Fruit fly (Drosophila melanogaster) whole organism, embryonic: ENCODE data around the gene mag.

ENCODE experiments used
- Dp ChIP-seq: fragments of 200-800 bp; sonication (Bioruptor generic); optimal IDR thresholded peaks from 2 replicates; lab custom pipeline; 2018; ENCODE audit warnings: missing biosample characterization, mild to moderate bottlenecking, missing genetic modification characterization, moderate library complexity
- Meics ChIP-seq: fragments of 200-800 bp; sonication (Bioruptor generic); optimal IDR thresholded peaks from 2 replicates; lab custom pipeline; 2017; ENCODE audit warnings: missing biosample characterization, mild to moderate bottlenecking, missing genetic modification characterization

DNA sequence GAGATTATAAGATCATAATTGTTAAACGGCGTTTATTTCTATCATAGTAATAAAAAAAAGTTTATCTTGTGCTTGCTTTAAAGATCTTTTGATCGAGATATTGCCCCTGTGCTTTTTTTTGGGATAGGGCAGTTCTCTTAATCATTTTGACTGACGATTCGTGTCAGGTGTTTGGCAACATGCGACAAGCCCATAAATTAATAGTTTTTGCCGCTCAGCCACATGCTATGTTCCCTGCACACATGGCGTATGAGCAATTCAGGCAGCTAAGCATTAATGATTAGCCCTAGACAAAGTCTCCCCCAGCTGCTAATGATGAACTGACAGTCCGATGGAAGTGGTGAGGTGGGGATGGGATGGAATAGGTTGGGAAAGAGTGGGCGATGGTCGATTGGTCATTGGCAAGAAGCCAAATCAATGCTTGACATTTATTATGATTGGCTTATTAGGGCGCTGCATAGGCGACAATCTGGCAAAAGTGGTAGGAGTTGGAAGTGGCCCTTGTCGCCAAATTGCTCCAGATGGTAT, 19.5 kb upstream of the mag start:
- TF ChIP-seq Dp = no peak
- no peak for TF ChIP-seq Meics (GFP tag; lab: Kevin White, UChicago)
